Worm (Caenorhabditis elegans): ENCODE results near the gene H12C20.7.
A peak's percentile ranks its signal among the peaks of the same experiment; 100 is the strongest.

Gene H12C20.7

ce11 chrV:11531831-11532534 lies 40.8 kb downstream of the H12C20.7 start (continued):
- no peak for TF ChIP-seq daf-12 (tag; optimal IDR thresholded peaks at IDR 0.05)
- TF ChIP-seq nhr-77 (tag; optimal IDR thresholded peaks at IDR 0.05), result no peak
- peak; percentile 82 for TF ChIP-seq jun-1 (tag; optimal IDR thresholded peaks at IDR 0.05)
- TF ChIP-seq fos-1 (tag; optimal IDR thresholded peaks at IDR 0.05), result no peak
- TF ChIP-seq R02D3.7 (tag; optimal IDR thresholded peaks at IDR 0.05), result no peak
- TF ChIP-seq ceh-16 (tag; optimal IDR thresholded peaks at IDR 0.05), result no peak
- TF ChIP-seq elt-1 (tag; optimal IDR thresholded peaks at IDR 0.05), result peak; percentile 58

ce11 chrV:11531100-11531499 lies 41.7 kb downstream of the H12C20.7 start:
- TF ChIP-seq pha-4 (tag; optimal IDR thresholded peaks at IDR 0.05) (peak; percentile 48), ztf-4 (tag; optimal IDR thresholded peaks at IDR 0.05) (no peak), nhr-237 (tag; optimal IDR thresholded peaks at IDR 0.05) (no peak), elt-3 (tag; optimal IDR thresholded peaks at IDR 0.05) (no peak), nhr-67 (tag; optimal IDR thresholded peaks at IDR 0.05) (no peak), ceh-82 (tag; optimal IDR thresholded peaks at IDR 0.05) (no peak), jun-1 (tag; optimal IDR thresholded peaks at IDR 0.05) (no peak), tbx-2 (tag; optimal IDR thresholded peaks at IDR 0.05) (peak; percentile 1), unc-39 (tag; optimal IDR thresholded peaks at IDR 0.05) (no peak), lsy-12 (tag; optimal IDR thresholded peaks at IDR 0.05) (no peak), ceh-28 (tag; optimal IDR thresholded peaks at IDR 0.05) (no peak), sea-2 (GFP tag; optimal IDR thresholded peaks at IDR 0.05) (no peak), skn-1 (tag; optimal IDR thresholded peaks at IDR 0.05) (no peak), fkh-10 (GFP tag; optimal IDR thresholded peaks at IDR 0.05) (no peak), aly-2 (tag; optimal IDR thresholded peaks at IDR 0.05) (no peak), lin-39 (tag; optimal IDR thresholded peaks at IDR 0.05) (no peak), nhr-43 (tag; optimal IDR thresholded peaks at IDR 0.05; ENCODE audit: poor library complexity, severe bottlenecking) (peak; percentile 10), nfya-1 (tag; optimal IDR thresholded peaks at IDR 0.05; ENCODE audit: insufficient read depth) (peak; percentile 1), lin-15B (tag; optimal IDR thresholded peaks at IDR 0.05) (no peak), R02D3.7 (tag; optimal IDR thresholded peaks at IDR 0.05) (peak; percentile 6), nhr-23 (tag; optimal IDR thresholded peaks at IDR 0.05) (peak; percentile 66), hmg-11 (tag; optimal IDR thresholded peaks at IDR 0.05) (no peak), mml-1 (tag; optimal IDR thresholded peaks at IDR 0.05) (no peak), elt-1 (tag; optimal IDR thresholded peaks at IDR 0.05) (peak; percentile 29), nhr-25 (tag; optimal IDR thresholded peaks at IDR 0.05) (peak; percentile 97), zag-1 (tag; optimal IDR thresholded peaks at IDR 0.05) (no peak), fkh-2 (tag; optimal IDR thresholded peaks at IDR 0.05) (no peak), mdl-1 (tag; optimal IDR thresholded peaks at IDR 0.05) (no peak), egl-27 (tag; optimal IDR thresholded peaks at IDR 0.05) (no peak), ztf-11 (tag; optimal IDR thresholded peaks at IDR 0.05) (no peak)

- peak; percentile 99 for TF ChIP-seq pha-4 (tag; optimal IDR thresholded peaks at IDR 0.05)
- no peak for TF ChIP-seq nhr-76 (tag; optimal IDR thresholded peaks at IDR 0.05)
Observed at ce11 chrV:11529541-11529940, 43.2 kb downstream of the H12C20.7 start.

- peak; percentile 0 for TF ChIP-seq nhr-25 (tag; optimal IDR thresholded peaks at IDR 0.05)
- no peak for TF ChIP-seq egl-5 (tag; optimal IDR thresholded peaks at IDR 0.05)
Observed at ce11 chrV:11528633-11529327, 44.0 kb downstream of the H12C20.7 start.
